Fruit fly (Drosophila melanogaster): ENCODE measurements around the gene osa.

osa gene

DNA sequence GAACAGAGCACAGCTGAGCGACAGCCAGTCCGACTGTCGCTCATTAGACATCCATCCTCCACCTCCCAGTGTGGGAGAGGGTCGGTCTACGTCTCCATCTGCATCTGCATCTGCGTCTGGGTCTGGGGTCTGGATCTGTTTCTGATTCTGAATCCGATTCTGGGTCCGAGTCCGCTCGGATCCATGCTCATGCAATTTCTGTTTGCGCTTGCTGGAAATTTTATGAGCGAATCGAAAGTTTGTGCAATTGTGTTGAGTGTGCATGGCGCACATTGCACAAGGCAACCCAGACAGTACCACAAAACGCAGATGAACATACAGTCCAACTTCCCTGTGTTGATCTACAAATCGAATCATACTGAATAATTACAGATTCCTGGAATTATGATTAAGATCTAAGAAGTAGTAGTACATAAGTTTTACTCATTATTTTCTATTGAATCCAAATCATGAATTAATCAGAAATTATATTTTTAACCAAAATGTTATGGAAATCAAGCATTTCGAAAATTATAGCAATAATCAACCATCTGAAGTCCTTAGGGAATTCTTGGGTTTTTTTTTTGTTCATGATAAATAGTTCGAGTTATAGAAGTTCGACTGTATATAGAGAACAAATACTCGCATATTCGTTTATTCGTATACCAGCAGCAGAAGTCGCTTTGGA lies 15.0 kb downstream of the osa start (continued):
- TF ChIP-seq Sox14 (GFP tag; optimal IDR thresholded peaks at IDR 0.05) (peak; percentile 97), CG11294 (GFP tag; IDR thresholded peaks at IDR 0.05) (peak; percentile 94), CG11902 (GFP tag; optimal IDR thresholded peaks at IDR 0.05) (peak; percentile 94), Met (GFP tag; optimal IDR thresholded peaks at IDR 0.05) (peak; percentile 96), achi (GFP tag; optimal IDR thresholded peaks at IDR 0.05) (peak; percentile 95), CG3919 (GFP tag; optimal IDR thresholded peaks at IDR 0.05) (peak; percentile 98), pdm3 (GFP tag; optimal IDR thresholded peaks at IDR 0.05) (peak; percentile 97), Sox15 (GFP tag; optimal IDR thresholded peaks at IDR 0.05) (peak; percentile 93), dsx (GFP tag; optimal IDR thresholded peaks at IDR 0.05; ENCODE audit: poor library complexity, severe bottlenecking) (peak; percentile 94), Gug (GFP tag; IDR thresholded peaks at IDR 0.05) (peak; percentile 94), eg (GFP tag; IDR thresholded peaks at IDR 0.05) (peak; percentile 94), CG6163 (GFP tag; IDR thresholded peaks at IDR 0.05) (peak; percentile 91), net (GFP tag; optimal IDR thresholded peaks at IDR 0.05) (peak; percentile 97), CG8119 (GFP tag; IDR thresholded peaks at IDR 0.05) (peak; percentile 97), CG7368 (GFP tag; optimal IDR thresholded peaks at IDR 0.05) (peak; percentile 95), CG9139 (GFP tag; optimal IDR thresholded peaks at IDR 0.05) (peak; percentile 87), CG32006 (GFP tag; optimal IDR thresholded peaks at IDR 0.05) (peak; percentile 98), cyc (GFP tag; optimal IDR thresholded peaks at IDR 0.05) (peak; percentile 95), acj6 (GFP tag; optimal IDR thresholded peaks at IDR 0.05) (peak; percentile 96), salr (GFP tag; optimal IDR thresholded peaks at IDR 0.05) (peak; percentile 78 to 98), Smox (GFP tag; optimal IDR thresholded peaks at IDR 0.05) (peak; percentile 94), esn (GFP tag; optimal IDR thresholded peaks at IDR 0.05) (peak; percentile 96)

dm6 chr3R:17701971-17702845 lies 15.9 kb downstream of the osa start:
- TF ChIP-seq salr (GFP tag; optimal IDR thresholded peaks at IDR 0.05) (peak; percentile 68 to 69), CG6792 (GFP tag; optimal IDR thresholded peaks at IDR 0.05) (peak; percentile 69), CG31627 (GFP tag; optimal IDR thresholded peaks at IDR 0.05) (peak; percentile 75), pdm3 (GFP tag; optimal IDR thresholded peaks at IDR 0.05) (peak; percentile 86), CG6854 (GFP tag; optimal IDR thresholded peaks at IDR 0.05) (peak; percentile 66), Met (GFP tag; optimal IDR thresholded peaks at IDR 0.05) (peak; percentile 77), cyc (GFP tag; optimal IDR thresholded peaks at IDR 0.05) (peak; percentile 58), topi (GFP tag; optimal IDR thresholded peaks at IDR 0.05) (peak; percentile 55), CG8632 (GFP tag; optimal IDR thresholded peaks at IDR 0.05) (peak; percentile 75), Eip75B (GFP tag; optimal IDR thresholded peaks at IDR 0.05) (peak; percentile 84), Blimp-1 (GFP tag; optimal IDR thresholded peaks at IDR 0.05) (peak; percentile 5), lz (GFP tag; optimal IDR thresholded peaks at IDR 0.05) (peak; percentile 75), dac (GFP tag; optimal IDR thresholded peaks at IDR 0.05) (no peak), fd85E (GFP tag; optimal IDR thresholded peaks at IDR 0.05) (no peak), Smox (GFP tag; optimal IDR thresholded peaks at IDR 0.05) (peak; percentile 73), Hr4 (GFP tag; optimal IDR thresholded peaks at IDR 0.05) (peak; percentile 62), Sox15 (GFP tag; optimal IDR thresholded peaks at IDR 0.05) (peak; percentile 73), spab (GFP tag; optimal IDR thresholded peaks at IDR 0.05) (peak; percentile 77), CG3919 (GFP tag; optimal IDR thresholded peaks at IDR 0.05) (peak; percentile 49), CG32006 (GFP tag; optimal IDR thresholded peaks at IDR 0.05) (peak; percentile 81), net (GFP tag; optimal IDR thresholded peaks at IDR 0.05) (peak; percentile 59), CG7368 (GFP tag; optimal IDR thresholded peaks at IDR 0.05) (peak; percentile 53), dsx (GFP tag; optimal IDR thresholded peaks at IDR 0.05; ENCODE audit: poor library complexity, severe bottlenecking) (peak; percentile 63), CG4318 (GFP tag; optimal IDR thresholded peaks at IDR 0.05) (peak; percentile 34), CG34406 (GFP tag; optimal IDR thresholded peaks at IDR 0.05) (peak; percentile 77), CG6163 (GFP tag; IDR thresholded peaks at IDR 0.05) (no peak), Ets96B (tag; optimal IDR thresholded peaks at IDR 0.05) (peak; percentile 83), CG11762 (GFP tag; optimal IDR thresholded peaks at IDR 0.05; ENCODE audit: insufficient read depth) (peak; percentile 52), CG15336 (GFP tag; IDR thresholded peaks at IDR 0.05) (peak; percentile 47; the same call in 1 of the 2 replicates), vri (GFP tag; optimal IDR thresholded peaks at IDR 0.05) (peak; percentile 15), CG10669 (GFP tag; optimal IDR thresholded peaks at IDR 0.05) (peak; percentile 81), CG11902 (GFP tag; optimal IDR thresholded peaks at IDR 0.05) (peak; percentile 24), CG6808 (GFP tag; optimal IDR thresholded peaks at IDR 0.05) (peak; percentile 65), fkh (GFP tag; optimal IDR thresholded peaks at IDR 0.05) (no peak), esn (GFP tag; optimal IDR thresholded peaks at IDR 0.05) (peak; percentile 76), fd59A (GFP tag; optimal IDR thresholded peaks at IDR 0.05) (peak; percentile 91)
